Fruit fly (Drosophila melanogaster) whole organism, embryonic: Measurements from ENCODE around the gene CG12301.

Experiments used
- ATbp ChIP-seq: fragments of 200-800 bp; sonication (Bioruptor generic); optimal IDR thresholded peaks from 2 replicates; lab custom pipeline; 2017; ENCODE audit warnings: missing biosample characterization, mild to moderate bottlenecking, missing genetic modification characterization, missing genetic modification reagents
- Aef1 ChIP-seq: fragments of 200-800 bp; sonication (Bioruptor generic); IDR thresholded peaks from 3 replicates; pipeline ENCODE4 v1.3.6; 2022; ENCODE audit warnings: missing biosample characterization, missing genetic modification characterization
- Atf-2 ChIP-seq: fragments of 200-800 bp; sonication (Bioruptor generic); optimal IDR thresholded peaks from 2 replicates; lab custom pipeline; 2016; ENCODE audit warnings: missing biosample characterization, missing genetic modification characterization
- Atf3 ChIP-seq: fragments of 200-800 bp; sonication (Bioruptor generic); optimal IDR thresholded peaks from 3 replicates; lab custom pipeline; 2016; ENCODE audit warnings: missing biosample characterization, missing genetic modification characterization
- CG10654 ChIP-seq: fragments of 200-800 bp; sonication (Bioruptor generic); optimal IDR thresholded peaks from 2 replicates; lab custom pipeline; 2016; ENCODE audit warnings: missing biosample characterization, missing genetic modification characterization
- CG11696 ChIP-seq: fragments of 200-800 bp; sonication (Bioruptor generic); IDR thresholded peaks from 2 replicates; pipeline ENCODE4 v1.3.6; 2022; ENCODE audit warnings: missing biosample characterization, missing genetic modification characterization
- CG12219 ChIP-seq: fragments of 200-800 bp; sonication (Bioruptor generic); optimal IDR thresholded peaks from 3 replicates; lab custom pipeline; 2018; ENCODE audit warnings: missing biosample characterization, mild to moderate bottlenecking, missing genetic modification characterization
- CG13894 ChIP-seq: fragments of 200-800 bp; sonication (Bioruptor generic); optimal IDR thresholded peaks from 3 replicates; lab custom pipeline; 2018; ENCODE audit warnings: missing biosample characterization, mild to moderate bottlenecking, missing genetic modification characterization, moderate library complexity
- CG15073 ChIP-seq: fragments of 200-800 bp; sonication (Bioruptor generic); optimal IDR thresholded peaks from 2 replicates; lab custom pipeline; 2016; ENCODE audit warnings: missing biosample characterization, missing genetic modification characterization
- CG15479 ChIP-seq: fragments of 200-800 bp; sonication (Bioruptor generic); optimal IDR thresholded peaks from 3 replicates; lab custom pipeline; 2019; ENCODE audit warnings: missing biosample characterization, mild to moderate bottlenecking, missing genetic modification characterization, moderate library complexity
- CG1603 ChIP-seq: fragments of 200-800 bp; sonication (Bioruptor generic); optimal IDR thresholded peaks from 2 replicates; lab custom pipeline; 2019; ENCODE audit warnings: missing biosample characterization, mild to moderate bottlenecking, missing genetic modification characterization, moderate library complexity
- CG16815 ChIP-seq: fragments of 200-800 bp; sonication (Bioruptor generic); optimal IDR thresholded peaks from 3 replicates; lab custom pipeline; 2017; ENCODE audit warnings: missing biosample characterization, mild to moderate bottlenecking, missing genetic modification characterization
- CG16863 ChIP-seq: fragments of 200-800 bp; sonication (Bioruptor generic); optimal IDR thresholded peaks from 3 replicates; lab custom pipeline; 2016; ENCODE audit warnings: missing biosample characterization, missing genetic modification characterization
- CG17186 ChIP-seq: fragments of 200-800 bp; sonication (Bioruptor generic); optimal IDR thresholded peaks from 3 replicates; lab custom pipeline; 2017; ENCODE audit warnings: missing biosample characterization, missing genetic modification reagents, missing genetic modification characterization
- CG18619 ChIP-seq: fragments of 200-800 bp; sonication (Bioruptor generic); optimal IDR thresholded peaks from 3 replicates; lab custom pipeline; 2017; ENCODE audit warnings: missing biosample characterization, mild to moderate bottlenecking, missing genetic modification characterization
- CG2199 ChIP-seq: fragments of 200-800 bp; sonication (Bioruptor generic); IDR thresholded peaks from 3 replicates; pipeline ENCODE4 v1.3.6; 2022; ENCODE audit warnings: missing biosample characterization, missing genetic modification characterization
- CG3838 ChIP-seq: fragments of 200-800 bp; sonication (Bioruptor generic); optimal IDR thresholded peaks from 3 replicates; lab custom pipeline; 2016; ENCODE audit warnings: missing biosample characterization, missing genetic modification characterization
- CG4404 ChIP-seq: fragments of 200-800 bp; sonication (Bioruptor generic); IDR thresholded peaks from 2 replicates; pipeline ENCODE4 v1.3.6; 2022; ENCODE audit warnings: missing biosample characterization, missing genetic modification characterization
- CG4854 ChIP-seq: fragments of 200-800 bp; sonication (Bioruptor generic); optimal IDR thresholded peaks from 2 replicates; lab custom pipeline; 2016; ENCODE audit warnings: missing biosample characterization, missing genetic modification characterization, inconsistent platforms
- CG6254 ChIP-seq: fragments of 200-800 bp; sonication (Bioruptor generic); optimal IDR thresholded peaks from 3 replicates; lab custom pipeline; 2017; ENCODE audit warnings: mild to moderate bottlenecking, missing biosample characterization, missing genetic modification reagents, missing genetic modification characterization
- CG7987 ChIP-seq: fragments of 200-800 bp; sonication (Bioruptor generic); optimal IDR thresholded peaks from 2 replicates; lab custom pipeline; 2018; ENCODE audit warnings: missing biosample characterization, mild to moderate bottlenecking, missing genetic modification characterization, moderate library complexity
- CG8089 ChIP-seq: fragments of 200-800 bp; sonication (Bioruptor generic); optimal IDR thresholded peaks from 3 replicates; lab custom pipeline; 2016; ENCODE audit warnings: missing biosample characterization, missing genetic modification characterization
- CG9609 ChIP-seq: fragments of 200-800 bp; sonication (Bioruptor generic); optimal IDR thresholded peaks from 3 replicates; lab custom pipeline; 2016; ENCODE audit warnings: missing biosample characterization, missing genetic modification characterization
- Chrac-16 ChIP-seq: fragments of 200-800 bp; sonication (Bioruptor generic); optimal IDR thresholded peaks from 3 replicates; lab custom pipeline; 2016; ENCODE audit warnings: missing biosample characterization, missing genetic modification characterization
- D19B ChIP-seq: fragments of 200-800 bp; sonication (Bioruptor generic); optimal IDR thresholded peaks from 2 replicates; lab custom pipeline; 2017; ENCODE audit warnings: missing biosample characterization, mild to moderate bottlenecking, missing genetic modification characterization
- Dbx ChIP-seq: fragments of 200-800 bp; sonication (Bioruptor generic); IDR thresholded peaks from 3 replicates; pipeline ENCODE4 v1.3.6; 2022; ENCODE audit warnings: missing biosample characterization, missing genetic modification characterization
- Dek ChIP-seq: fragments of 200-800 bp; sonication (Bioruptor generic); optimal IDR thresholded peaks from 3 replicates; lab custom pipeline; 2019; ENCODE audit warnings: missing biosample characterization, mild to moderate bottlenecking, missing genetic modification characterization, moderate library complexity
- Taf1 ChIP-seq: fragments of 200-800 bp; sonication (Bioruptor generic); IDR thresholded peaks from 2 replicates; pipeline ENCODE4 v1.3.6; 2022; ENCODE audit warnings: missing biosample characterization, missing genetic modification characterization
- Vsx1 ChIP-seq: fragments of 200-800 bp; sonication (Bioruptor generic); optimal IDR thresholded peaks from 2 replicates; lab custom pipeline; 2017; ENCODE audit warnings: missing biosample characterization, mild to moderate bottlenecking, missing genetic modification characterization, missing genetic modification reagents
- cad ChIP-seq: fragments of >200 bp; optimal IDR thresholded peaks from 2 replicates; lab custom pipeline; 2017; ENCODE audit warnings: missing biosample characterization, missing genetic modification characterization
- crol ChIP-seq: fragments of 200-800 bp; sonication (Bioruptor generic); IDR thresholded peaks from 2 replicates; pipeline ENCODE4 v1.3.6; 2022; ENCODE audit warnings: missing biosample characterization, missing genetic modification characterization
- esg ChIP-seq: fragments of 200-800 bp; sonication (Bioruptor generic); conservative IDR thresholded peaks from 2 replicates; pipeline ENCODE4 v1.3.6; 2022; ENCODE audit warnings: missing biosample characterization, missing genetic modification characterization
- hkb ChIP-seq, 2 experiments: fragments of 200-800 bp in 1 of 2; fragments of >200 bp in 1 of 2; sonication (Bioruptor generic) in 1 of 2; IDR thresholded peaks in 1 of 2; optimal IDR thresholded peaks in 1 of 2; 2 replicates each; pipeline versions ENCODE4 v1.3.6 to Lab custom; 2017 to 2022; ENCODE audit warnings: missing biosample characterization in 1 of 2, missing genetic modification characterization in 1 of 2
- ind ChIP-seq: fragments of 200-800 bp; sonication (Bioruptor generic); optimal IDR thresholded peaks from 3 replicates; lab custom pipeline; 2016; ENCODE audit warnings: missing biosample characterization, missing genetic modification characterization
- ken ChIP-seq: fragments of 200-800 bp; sonication (Bioruptor generic); IDR thresholded peaks from 3 replicates; pipeline ENCODE4 v1.3.6; 2022; ENCODE audit warnings: missing biosample characterization, missing genetic modification characterization
- lbe ChIP-seq: fragments of 200-800 bp; sonication (Bioruptor generic); optimal IDR thresholded peaks from 2 replicates; lab custom pipeline; 2016; ENCODE audit warnings: missing biosample characterization, mild to moderate bottlenecking, missing genetic modification characterization
- lilli ChIP-seq: fragments of 200-800 bp; sonication (Bioruptor generic); optimal IDR thresholded peaks from 3 replicates; lab custom pipeline; 2016; ENCODE audit warnings: missing biosample characterization, missing genetic modification characterization
- lmd ChIP-seq: fragments of 200-800 bp; sonication (Bioruptor generic); IDR thresholded peaks from 2 replicates; pipeline ENCODE4 v1.3.6; 2022; ENCODE audit warnings: missing biosample characterization, missing genetic modification characterization
- maf-S ChIP-seq: fragments of 200-800 bp; sonication (Bioruptor generic); optimal IDR thresholded peaks from 2 replicates; lab custom pipeline; 2016; ENCODE audit warnings: missing biosample characterization, missing genetic modification characterization
- oc ChIP-seq: fragments of 200-800 bp; sonication (Bioruptor generic); optimal IDR thresholded peaks from 2 replicates; lab custom pipeline; 2018; ENCODE audit warnings: missing biosample characterization, mild to moderate bottlenecking, missing genetic modification characterization, moderate library complexity
- odd ChIP-seq: fragments of 200-800 bp; sonication (Bioruptor generic); optimal IDR thresholded peaks from 2 replicates; lab custom pipeline; 2017; ENCODE audit warnings: missing biosample characterization, mild to moderate bottlenecking, missing genetic modification characterization
- prd ChIP-seq, 3 experiments: fragments of >200 bp in 2 of 3; fragments of 200-800 bp in 1 of 3; sonication (Bioruptor generic) in 1 of 3; optimal IDR thresholded peaks in 2 of 3; IDR thresholded peaks in 1 of 3; 2 replicates in 2 of 3; 3 replicates in 1 of 3; pipeline versions ENCODE4 v1.3.6 to Lab custom; 2017 to 2022; ENCODE audit warnings: missing biosample characterization in 1 of 3, missing genetic modification characterization in 1 of 3
- sd ChIP-seq: fragments of 200-800 bp; sonication (Bioruptor generic); optimal IDR thresholded peaks from 3 replicates; lab custom pipeline; 2018; ENCODE audit warnings: missing biosample characterization, mild to moderate bottlenecking, missing genetic modification characterization, moderate library complexity
- shn ChIP-seq: fragments of 200-800 bp; sonication (Bioruptor generic); optimal IDR thresholded peaks from 3 replicates; lab custom pipeline; 2016; ENCODE audit warnings: missing biosample characterization, missing genetic modification characterization
- slbo ChIP-seq: fragments of 200-800 bp; sonication (Bioruptor generic); IDR thresholded peaks from 2 replicates; pipeline ENCODE4 v1.3.6; 2022; ENCODE audit warnings: missing biosample characterization, missing genetic modification characterization
- sna ChIP-seq: fragments of 200-800 bp; sonication (Bioruptor generic); IDR thresholded peaks from 2 replicates; pipeline ENCODE4 v1.3.6; 2022; ENCODE audit warnings: missing biosample characterization, missing genetic modification characterization; ENCODE audit not compliant: partially characterized antibody
- vnd ChIP-seq: fragments of 200-800 bp; sonication (Bioruptor generic); IDR thresholded peaks from 3 replicates; pipeline ENCODE4 v1.3.6; 2022; ENCODE audit warnings: missing biosample characterization, missing genetic modification characterization; ENCODE audit not compliant: partially characterized antibody

CG12301 gene

DNA sequence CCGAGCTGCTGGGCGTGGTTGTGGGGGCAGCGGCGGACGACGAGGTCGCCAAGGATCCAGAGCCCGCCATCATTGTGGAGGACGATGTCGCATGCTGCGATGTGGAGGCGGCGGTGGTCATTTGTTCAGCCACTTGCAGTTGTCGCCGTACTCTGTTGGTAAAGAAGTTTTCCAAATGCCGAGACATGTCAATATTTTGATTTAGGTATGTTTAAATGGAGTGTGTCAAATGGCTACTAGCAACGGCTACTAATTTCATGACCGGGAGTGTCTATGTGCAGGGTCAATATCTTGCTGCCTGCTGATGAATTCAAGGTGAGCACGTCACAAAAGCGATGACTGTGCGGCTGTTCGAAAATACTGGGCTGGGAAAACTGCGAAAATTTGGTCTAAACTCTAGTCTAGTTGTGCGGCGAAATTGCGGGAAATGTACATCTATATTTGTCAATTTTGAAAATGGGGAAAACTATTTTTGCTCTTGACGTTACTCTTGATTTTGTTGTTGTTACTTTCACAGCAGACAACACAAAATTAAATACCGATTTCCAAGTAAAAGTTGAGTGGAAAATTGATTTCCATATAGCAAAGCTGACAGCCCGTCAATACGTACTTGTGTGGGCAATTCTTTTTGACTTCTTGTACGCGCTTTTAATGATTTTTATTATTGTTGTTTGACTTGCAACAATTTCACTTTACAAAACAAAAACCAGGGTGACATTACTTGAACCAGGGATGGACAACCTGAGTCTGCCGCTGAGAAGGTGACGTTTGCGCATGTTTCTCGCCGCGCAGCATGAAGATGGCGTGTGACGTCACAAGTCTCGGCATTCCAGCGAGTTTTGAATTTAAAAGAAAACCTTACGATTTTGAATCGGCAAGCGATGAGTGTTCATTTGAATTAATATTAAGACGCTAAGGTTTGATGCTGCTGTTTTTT lies 7.1 kb downstream of the CG12301 start, which contains the start of gene CG7656 (continued):
- peak; percentile 59 for TF ChIP-seq CG8089
- TF ChIP-seq ken (GFP tag; lab: Robert Waterston, UW) = peak; percentile 79
- peak; percentile 79 for TF ChIP-seq Chrac-16 (GFP tag; lab: Kevin White, UChicago)
- peak; percentile 50 for TF ChIP-seq CG7987 (GFP tag; lab: Kevin White, UChicago)
- TF ChIP-seq CG3838 = peak; percentile 85
- peak; percentile 66 for TF ChIP-seq Dek (tag; lab: Kevin White, UChicago)
- TF ChIP-seq hkb (optimal IDR thresholded peaks at IDR 0.05; lab: Kevin White, UChicago) = no peak
- TF ChIP-seq hkb (GFP tag; IDR thresholded peaks at IDR 0.05; lab: Robert Waterston, UW) = peak; percentile 75
- TF ChIP-seq Atf-2 (GFP tag; lab: Kevin White, UChicago) = peak; percentile 71
- no peak for TF ChIP-seq CG4854
- peak; percentile 86 for TF ChIP-seq CG17186 (GFP tag; lab: Kevin White, UChicago)
- no peak for TF ChIP-seq oc (tag; lab: Kevin White, UChicago)
- no peak for TF ChIP-seq prd (optimal IDR thresholded peaks at IDR 0.05; lab: Kevin White, UChicago)
- TF ChIP-seq prd (GFP tag; IDR thresholded peaks at IDR 0.05; lab: Robert Waterston, UW) = peak; percentile 82
- TF ChIP-seq lilli = peak; percentile 86
- TF ChIP-seq CG16815 (GFP tag; lab: Kevin White, UChicago) = peak; percentile 47
- peak; percentile 75 for TF ChIP-seq shn (GFP tag; lab: Kevin White, UChicago)
- peak; percentile 16 for TF ChIP-seq CG12219
- peak; percentile 40 for TF ChIP-seq CG10654 (GFP tag; lab: Kevin White, UChicago)
- TF ChIP-seq CG16863 (GFP tag; lab: Kevin White, UChicago) = peak; percentile 68
- TF ChIP-seq crol (GFP tag; lab: Robert Waterston, UW) = no peak
- peak; percentile 82 for TF ChIP-seq slbo (GFP tag; lab: Robert Waterston, UW)
- TF ChIP-seq lbe (GFP tag; lab: Kevin White, UChicago) = peak; percentile 54
- TF ChIP-seq esg = no peak
- TF ChIP-seq ATbp (GFP tag; lab: Kevin White, UChicago) = peak; percentile 43
- TF ChIP-seq odd (GFP tag; lab: Kevin White, UChicago) = no peak
- TF ChIP-seq CG6254 (GFP tag; lab: Kevin White, UChicago) = no peak
- TF ChIP-seq CG15479 = no peak
- no peak for TF ChIP-seq CG18619
- peak; percentile 70 for TF ChIP-seq Atf3 (GFP tag; lab: Kevin White, UChicago)
- 0 out of 2 replicates have a peak, but pooled peaks have one; percentile 10 for TF ChIP-seq Taf1 (GFP tag; lab: Robert Waterston, UW)
- no peak for TF ChIP-seq Vsx1 (GFP tag; lab: Kevin White, UChicago)
- no peak for TF ChIP-seq sna
- peak; percentile 25 for TF ChIP-seq CG13894 (tag; lab: Kevin White, UChicago)
- TF ChIP-seq vnd (GFP tag; lab: Robert Waterston, UW) = no peak
- TF ChIP-seq Dbx = peak; percentile 64; the same call in 2 of the 3 replicates
- TF ChIP-seq D19B (GFP tag; lab: Kevin White, UChicago) = no peak
- TF ChIP-seq ind (GFP tag; lab: Kevin White, UChicago) = peak; percentile 79
- TF ChIP-seq sd (tag; lab: Kevin White, UChicago) = peak; percentile 99
- TF ChIP-seq CG1603 (tag; lab: Kevin White, UChicago) = peak; percentile 79
- peak; percentile 70 for TF ChIP-seq Aef1 (GFP tag; lab: Robert Waterston, UW)
- TF ChIP-seq CG11696 = peak; percentile 94
- peak; percentile 68 for TF ChIP-seq maf-S (GFP tag; lab: Kevin White, UChicago)
- TF ChIP-seq CG4404 (GFP tag; lab: Robert Waterston, UW) = peak; percentile 15; the same call in 1 of the 2 replicates
- TF ChIP-seq cad (GFP tag; lab: Kevin White, UChicago) = no peak
- peak; percentile 65; the same call in 1 of the 2 replicates for TF ChIP-seq lmd
- TF ChIP-seq CG9609 (GFP tag; lab: Kevin White, UChicago) = peak; percentile 71
- no peak for TF ChIP-seq CG15073
- peak; percentile 70; the same call in 1 of the 3 replicates for TF ChIP-seq CG2199
